Worm (Caenorhabditis elegans) whole organism, L4/young adult: ENCODE results near the gene C40H5.2.

Experiments used
- W03F9.2 ChIP-seq: fragments of 150-350 bp; optimal IDR thresholded peaks from 2 replicates; lab custom pipeline; 2014; ENCODE audit warnings: missing biosample characterization, missing genetic modification characterization
- dao-5 ChIP-seq: sonication (generic microtip); optimal IDR thresholded peaks from 2 replicates; lab custom pipeline; 2016; ENCODE audit warnings: missing genotype, missing genetic modification characterization, moderate library complexity, missing compliant biosample characterization
- him-1 ChIP-seq: sonication (generic microtip); optimal IDR thresholded peaks from 2 replicates; lab custom pipeline; 2016; ENCODE audit warnings: missing genotype, missing genetic modification reagents, missing genetic modification characterization, missing compliant biosample characterization

Gene C40H5.2

DNA sequence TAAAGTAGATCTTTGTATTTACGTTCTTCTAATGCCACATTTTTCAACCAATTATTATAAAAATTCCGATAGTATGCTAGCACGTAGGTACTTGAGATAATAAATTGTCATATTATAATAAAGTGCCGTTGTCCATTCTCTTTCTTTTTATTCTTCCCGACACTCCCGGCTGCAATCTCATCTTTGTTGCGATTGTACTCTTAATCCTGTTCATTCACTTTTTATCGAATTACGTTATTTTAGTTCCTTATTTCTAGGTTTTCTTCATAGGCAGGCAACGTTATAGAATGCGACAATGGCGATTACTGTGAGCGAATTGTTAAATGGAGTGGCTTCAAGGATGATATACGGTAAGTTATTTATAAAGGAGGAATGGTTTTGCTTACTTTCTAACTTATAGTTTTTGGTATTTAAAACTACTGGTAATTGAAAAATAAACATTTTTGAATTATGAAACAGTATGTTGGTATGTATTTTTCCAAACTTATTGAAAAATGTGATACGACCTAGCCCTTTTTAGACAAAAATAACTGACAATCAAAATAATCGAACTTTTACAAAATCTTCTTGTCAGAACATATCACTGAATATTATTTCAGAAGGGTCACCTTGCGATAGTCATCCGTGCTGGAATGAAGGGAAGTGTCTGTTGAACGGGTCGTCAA is at the start of gene C40H5.2:
TSS of gene C40H5.2 (plus strand) at position 256 of the 665 bp plus-strand sequence.
- TF ChIP-seq W03F9.2 (tag; lab: Kevin White, UChicago), result no peak
- no peak for TF ChIP-seq him-1 (tag; lab: Kevin White, UChicago)
- no peak for TF ChIP-seq dao-5 (tag; lab: Kevin White, UChicago)

ce11 chrX:11696696-11697095 is 49.2 kb upstream of the C40H5.2 start, which contains the start of gene C44C10.12:
Gene C44C10.12 (plus strand): TSS chrX:11696996.
- TF ChIP-seq W03F9.2 (tag; lab: Kevin White, UChicago), result no peak
- TF ChIP-seq dao-5 (tag; lab: Kevin White, UChicago), result no peak
- TF ChIP-seq him-1 (tag; lab: Kevin White, UChicago), result no peak

- no peak for TF ChIP-seq dao-5 (tag; lab: Kevin White, UChicago)
- TF ChIP-seq W03F9.2 (tag; lab: Kevin White, UChicago), result no peak
- no peak for TF ChIP-seq him-1 (tag; lab: Kevin White, UChicago)
Observed at ce11 chrX:11700263-11700662, 45.6 kb upstream of the C40H5.2 start, which contains the start of gene C44C10.15. Gene C44C10.15 (minus strand): TSS chrX:11700363.

DNA sequence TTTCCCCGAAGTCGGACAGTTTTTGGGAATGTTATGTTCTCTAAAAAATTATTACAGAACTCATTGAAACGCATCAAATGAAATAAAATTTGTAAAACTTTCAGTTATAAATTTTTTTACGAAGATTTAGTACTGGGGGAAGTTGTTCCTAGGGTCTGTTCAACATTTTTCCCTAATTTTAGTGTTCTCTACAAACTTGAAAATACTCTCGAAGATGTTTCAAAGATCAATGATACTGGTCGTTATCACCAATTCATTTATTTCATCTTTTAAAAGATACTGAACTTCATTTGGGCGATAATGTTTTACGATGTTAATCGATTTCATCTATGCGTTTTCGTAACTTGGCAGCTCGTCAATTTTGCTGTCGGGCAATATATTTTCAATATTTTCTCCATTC is 43.6 kb upstream of the C40H5.2 start, which contains the start of gene C44C10.3:
TSS of gene C44C10.3 (plus strand) at position 301 of the 400 bp plus-strand sequence.
- TF ChIP-seq W03F9.2 (tag; lab: Kevin White, UChicago), result no peak
- TF ChIP-seq him-1 (tag; lab: Kevin White, UChicago), result no peak
- TF ChIP-seq dao-5 (tag; lab: Kevin White, UChicago), result no peak

- no peak for TF ChIP-seq him-1 (tag; lab: Kevin White, UChicago)
- no peak for TF ChIP-seq dao-5 (tag; lab: Kevin White, UChicago)
- peak; percentile 16 for TF ChIP-seq W03F9.2 (tag; lab: Kevin White, UChicago)
Observed at ce11 chrX:11710229-11710628, 35.6 kb upstream of the C40H5.2 start, which contains the start of gene C44C10.11. Gene C44C10.11 (minus strand): TSS chrX:11710343.

DNA sequence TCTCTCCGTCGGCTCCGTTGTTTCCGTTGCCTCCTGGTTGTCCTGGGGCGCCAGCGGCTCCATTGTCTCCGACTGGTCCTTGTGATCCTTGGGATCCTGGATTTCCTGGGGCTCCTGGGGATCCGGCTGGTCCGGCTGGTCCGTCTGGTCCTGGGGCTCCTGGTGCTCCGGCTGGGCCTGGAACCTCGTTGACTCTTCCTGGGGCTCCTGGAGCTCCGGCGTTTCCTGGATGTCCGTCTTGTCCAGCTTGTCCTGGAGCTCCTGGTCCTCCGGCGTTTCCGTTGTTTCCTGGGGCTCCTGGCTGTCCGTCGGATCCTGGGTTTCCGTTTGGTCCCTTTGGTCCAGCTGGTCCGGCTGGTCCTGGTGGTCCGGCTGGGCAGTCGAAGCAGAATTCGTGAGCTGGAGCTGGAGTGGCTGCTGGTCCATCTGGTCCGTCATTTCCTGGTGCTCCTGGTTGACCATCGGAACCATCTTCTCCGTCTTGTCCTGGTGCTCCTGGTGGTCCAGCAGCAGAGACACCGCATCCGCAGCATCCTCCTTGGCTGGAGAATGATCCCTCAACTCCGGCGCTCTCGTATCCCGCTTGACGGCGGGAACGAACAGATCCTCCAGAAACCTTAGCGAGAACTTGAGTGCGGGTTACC is 34.3 kb upstream of the C40H5.2 start:
- no peak for TF ChIP-seq him-1 (tag; lab: Kevin White, UChicago)
- no peak for TF ChIP-seq W03F9.2 (tag; lab: Kevin White, UChicago)
- no peak for TF ChIP-seq dao-5 (tag; lab: Kevin White, UChicago)

- no peak for TF ChIP-seq dao-5 (tag; lab: Kevin White, UChicago)
Observed at ce11 chrX:11712230-11712853, 33.5 kb upstream of the C40H5.2 start, which contains the start of gene col-180. Gene col-180 (minus strand): TSS chrX:11712280.

DNA sequence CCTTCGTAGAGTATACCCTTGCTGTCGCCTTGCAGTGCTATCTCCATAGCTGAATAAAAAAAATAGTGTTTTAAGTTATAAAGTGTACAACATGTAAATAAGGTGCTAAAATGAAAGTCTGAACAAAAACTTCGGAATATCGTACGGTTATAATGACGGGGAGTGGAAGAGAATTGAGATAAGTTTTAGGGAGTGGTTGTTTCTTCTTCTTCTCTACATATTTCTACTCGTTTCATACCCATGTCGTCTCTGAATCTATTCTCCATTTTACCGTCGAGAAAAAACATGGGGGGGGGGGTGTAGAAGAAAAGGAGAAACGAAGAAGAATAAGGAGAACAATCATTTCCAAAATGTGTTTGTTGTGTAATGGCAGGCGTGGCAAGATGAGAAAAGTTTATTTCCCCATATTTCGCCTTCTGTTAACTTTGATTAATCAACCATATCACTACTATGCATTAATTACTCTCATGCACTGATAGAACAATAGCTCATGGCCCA is 29.4 kb upstream of the C40H5.2 start, which contains the start of gene C44C10.9:
TSS of gene C44C10.9 (minus strand) at position 51 of the 498 bp plus-strand sequence.
- TF ChIP-seq dao-5 (tag; lab: Kevin White, UChicago) (no peak), him-1 (tag; lab: Kevin White, UChicago) (no peak), W03F9.2 (tag; lab: Kevin White, UChicago) (no peak)

DNA sequence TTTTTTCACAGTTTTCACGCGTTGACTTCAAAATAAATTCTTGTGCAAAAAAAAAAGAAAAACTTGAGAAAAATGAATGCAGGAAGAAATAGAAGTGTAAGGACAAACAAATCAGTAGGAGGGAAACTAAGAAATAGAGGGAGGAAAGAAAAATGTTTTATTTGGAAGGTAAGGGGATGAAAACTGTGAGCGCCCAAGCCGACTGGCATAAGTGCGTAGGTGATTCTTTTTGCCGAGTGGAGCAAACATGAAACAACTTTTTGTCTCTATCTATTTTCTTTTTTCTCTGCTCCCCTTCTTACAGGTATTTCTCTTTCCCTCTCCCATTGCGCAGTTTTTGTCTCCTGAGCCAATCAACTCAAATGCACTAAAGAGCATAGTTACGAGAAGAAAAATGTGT is 27.1 kb upstream of the C40H5.2 start:
- no peak for TF ChIP-seq him-1 (tag; lab: Kevin White, UChicago)
- TF ChIP-seq dao-5 (tag; lab: Kevin White, UChicago), result no peak
- no peak for TF ChIP-seq W03F9.2 (tag; lab: Kevin White, UChicago)

DNA sequence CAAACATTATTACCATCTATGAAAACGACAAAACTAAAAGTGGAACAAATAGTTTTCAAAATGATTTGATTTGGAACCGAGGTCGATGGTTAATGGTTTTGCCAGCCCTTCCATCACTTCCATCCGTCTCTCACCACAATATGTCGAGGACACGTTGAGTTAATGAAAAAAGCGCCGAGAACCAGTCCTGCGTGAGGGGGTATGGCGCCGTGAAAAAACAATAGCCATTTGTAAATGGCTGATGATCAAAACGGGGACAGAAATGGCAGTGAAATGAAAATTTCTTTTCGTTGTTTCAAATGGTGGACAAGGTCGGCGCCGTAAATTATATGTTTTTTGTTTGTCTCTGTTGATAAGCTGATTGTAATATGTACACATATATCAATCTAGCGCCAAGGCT is 25.8 kb upstream of the C40H5.2 start:
- TF ChIP-seq him-1 (tag; lab: Kevin White, UChicago) (no peak), W03F9.2 (tag; lab: Kevin White, UChicago) (no peak), dao-5 (tag; lab: Kevin White, UChicago) (no peak)

ce11 chrX:11723781-11724201 is 22.1 kb upstream of the C40H5.2 start, which contains the start of gene D1053.4:
Gene D1053.4 (minus strand): TSS chrX:11723800.
- no peak for TF ChIP-seq W03F9.2 (tag; lab: Kevin White, UChicago)
- TF ChIP-seq him-1 (tag; lab: Kevin White, UChicago), result no peak
- TF ChIP-seq dao-5 (tag; lab: Kevin White, UChicago), result no peak

DNA sequence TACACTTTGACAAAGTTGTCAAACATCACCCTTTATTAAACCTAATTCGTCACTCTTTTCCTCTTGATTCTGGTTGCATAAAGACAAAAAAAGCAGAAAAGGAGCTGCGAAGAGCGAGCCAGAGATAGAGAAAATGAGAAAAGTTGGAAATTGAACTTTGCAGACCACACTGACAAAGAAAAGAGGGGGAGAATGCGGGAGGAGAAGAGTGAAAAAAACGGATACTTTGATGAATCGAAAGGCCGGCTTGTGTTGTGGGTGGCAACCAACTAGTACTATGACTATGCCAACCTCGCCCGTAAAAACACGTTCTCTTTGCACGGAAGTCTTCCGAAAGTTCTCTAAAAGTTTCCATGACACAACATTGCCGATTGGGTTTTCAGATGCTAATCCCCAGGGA is 20.2 kb upstream of the C40H5.2 start:
- TF ChIP-seq him-1 (tag; lab: Kevin White, UChicago) (no peak), dao-5 (tag; lab: Kevin White, UChicago) (no peak), W03F9.2 (tag; lab: Kevin White, UChicago) (no peak)

DNA sequence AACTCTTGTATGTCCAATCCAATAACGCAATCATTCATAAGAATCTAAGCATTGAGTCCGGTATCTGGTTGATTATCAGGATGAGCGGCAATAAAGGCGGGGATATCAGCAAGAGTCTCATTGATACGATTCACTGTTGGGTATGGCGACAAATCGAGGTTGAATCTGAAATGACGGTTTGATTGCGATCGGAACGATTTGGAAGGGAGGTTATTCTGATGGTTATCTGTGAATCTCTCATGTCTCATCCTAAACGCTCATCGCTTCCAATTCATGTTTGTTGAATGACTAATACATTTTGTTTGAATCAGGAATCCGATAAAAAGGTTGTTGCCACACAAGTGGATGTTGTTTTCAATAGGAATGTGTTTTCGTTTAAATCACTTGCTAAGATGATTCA is 19.4 kb upstream of the C40H5.2 start:
- TF ChIP-seq dao-5 (tag; lab: Kevin White, UChicago), result no peak
- no peak for TF ChIP-seq W03F9.2 (tag; lab: Kevin White, UChicago)
- no peak for TF ChIP-seq him-1 (tag; lab: Kevin White, UChicago)
